Fruit fly (Drosophila melanogaster) whole organism, embryonic: ENCODE measurements around the gene Tom40.

Experiments used
- Abd-B ChIP-seq: fragments of 200-800 bp; sonication (Bioruptor generic); optimal IDR thresholded peaks from 2 replicates; lab custom pipeline; 2018; ENCODE audit warnings: missing biosample characterization, mild to moderate bottlenecking, missing genetic modification characterization, moderate library complexity
- Asciz ChIP-seq: fragments of 200-800 bp; sonication (Bioruptor generic); optimal IDR thresholded peaks from 2 replicates; lab custom pipeline; 2017; ENCODE audit warnings: missing biosample characterization, mild to moderate bottlenecking, missing genetic modification characterization, missing genetic modification reagents
- BEAF-32 ChIP-seq: fragments of 200-800 bp; sonication (Bioruptor generic); optimal IDR thresholded peaks from 3 replicates; lab custom pipeline; 2017; ENCODE audit warnings: missing biosample characterization, missing genetic modification characterization, mild to moderate bottlenecking, moderate library complexity, missing genetic modification reagents
- Bteb2 ChIP-seq: fragments of 200-800 bp; sonication (Bioruptor generic); optimal IDR thresholded peaks from 2 replicates; lab custom pipeline; 2016; ENCODE audit warnings: missing biosample characterization, missing genetic modification characterization
- CG1233 ChIP-seq: fragments of 200-800 bp; sonication (Bioruptor generic); optimal IDR thresholded peaks from 4 replicates; lab custom pipeline; 2018; ENCODE audit warnings: missing biosample characterization, mild to moderate bottlenecking, missing genetic modification characterization
- CG13424 ChIP-seq: fragments of 200-800 bp; sonication (Bioruptor generic); optimal IDR thresholded peaks from 2 replicates; lab custom pipeline; 2019; ENCODE audit warnings: missing biosample characterization, mild to moderate bottlenecking, missing genetic modification characterization, moderate library complexity
- CG15696 ChIP-seq: fragments of 200-800 bp; sonication (Bioruptor generic); optimal IDR thresholded peaks from 2 replicates; lab custom pipeline; 2019; ENCODE audit warnings: missing biosample characterization, mild to moderate bottlenecking, missing genetic modification characterization, moderate library complexity
- CG17912 ChIP-seq: fragments of 200-800 bp; sonication (Bioruptor generic); optimal IDR thresholded peaks from 2 replicates; lab custom pipeline; 2018; ENCODE audit warnings: missing biosample characterization, mild to moderate bottlenecking, missing genetic modification characterization
- CG18011 ChIP-seq: fragments of 200-800 bp; sonication (Bioruptor generic); optimal IDR thresholded peaks from 2 replicates; lab custom pipeline; 2017; ENCODE audit warnings: missing biosample characterization, missing genetic modification characterization, mild to moderate bottlenecking, moderate library complexity, missing genotype
- CG18476 ChIP-seq: fragments of 200-800 bp; sonication (Bioruptor generic); optimal IDR thresholded peaks from 2 replicates; lab custom pipeline; 2016; ENCODE audit warnings: missing biosample characterization, mild to moderate bottlenecking, missing genetic modification characterization
- CG18764 ChIP-seq: fragments of 200-800 bp; sonication (Bioruptor generic); optimal IDR thresholded peaks from 3 replicates; lab custom pipeline; 2016; ENCODE audit warnings: missing biosample characterization, missing genetic modification characterization
- CG2129 ChIP-seq: fragments of 200-800 bp; sonication (Bioruptor generic); IDR thresholded peaks from 2 replicates; pipeline ENCODE4 v1.3.6; 2022; ENCODE audit warnings: missing biosample characterization, missing genetic modification characterization; ENCODE audit not compliant: partially characterized antibody
- CG2678 ChIP-seq: fragments of 200-800 bp; sonication (Bioruptor generic); optimal IDR thresholded peaks from 3 replicates; lab custom pipeline; 2019; ENCODE audit warnings: missing biosample characterization, mild to moderate bottlenecking, missing genetic modification characterization, moderate library complexity
- CG30403 ChIP-seq: fragments of 200-800 bp; sonication (Bioruptor generic); optimal IDR thresholded peaks from 3 replicates; lab custom pipeline; 2016; ENCODE audit warnings: missing biosample characterization, missing genetic modification characterization
- CG3407 ChIP-seq: fragments of 200-800 bp; sonication (Bioruptor generic); optimal IDR thresholded peaks from 2 replicates; lab custom pipeline; 2018; ENCODE audit warnings: missing biosample characterization, mild to moderate bottlenecking, missing genetic modification characterization
- CG4360 ChIP-seq: fragments of 200-800 bp; sonication (Bioruptor generic); IDR thresholded peaks from 2 replicates; pipeline ENCODE4 v1.3.6; 2022; ENCODE audit warnings: missing biosample characterization, missing genetic modification characterization
- CG4424 ChIP-seq: fragments of 200-800 bp; sonication (Bioruptor generic); optimal IDR thresholded peaks from 3 replicates; lab custom pipeline; 2016; ENCODE audit warnings: missing biosample characterization, missing genetic modification characterization
- CG6272 ChIP-seq: fragments of 200-800 bp; sonication (Bioruptor generic); IDR thresholded peaks from 2 replicates; pipeline ENCODE4 v1.3.6; 2022; ENCODE audit warnings: missing biosample characterization, missing genetic modification characterization
- CG7963 ChIP-seq: fragments of 200-800 bp; sonication (Bioruptor generic); IDR thresholded peaks from 3 replicates; pipeline ENCODE4 v1.3.6; 2022; ENCODE audit warnings: missing biosample characterization, missing genetic modification characterization; ENCODE audit not compliant: partially characterized antibody
- CG8290 ChIP-seq, 3 experiments: fragments of 200-800 bp; sonication (Bioruptor generic); optimal IDR thresholded peaks; 2 replicates each; lab custom pipeline; 2016 to 2019; ENCODE audit warnings: missing biosample characterization in 3 of 3, missing genetic modification characterization in 3 of 3, mild to moderate bottlenecking in 2 of 3, moderate library complexity in 1 of 3
- CG9609 ChIP-seq: fragments of 200-800 bp; sonication (Bioruptor generic); optimal IDR thresholded peaks from 3 replicates; lab custom pipeline; 2016; ENCODE audit warnings: missing biosample characterization, missing genetic modification characterization
- CG9727 ChIP-seq: fragments of 200-800 bp; sonication (Bioruptor generic); optimal IDR thresholded peaks from 3 replicates; lab custom pipeline; 2017; ENCODE audit warnings: missing biosample characterization, mild to moderate bottlenecking, missing genetic modification characterization
- Camta ChIP-seq: fragments of 200-800 bp; sonication (Bioruptor generic); optimal IDR thresholded peaks from 2 replicates; lab custom pipeline; 2016; ENCODE audit warnings: missing biosample characterization, missing genetic modification characterization
- CoRest ChIP-seq: fragments of 200-800 bp; sonication (Bioruptor generic); optimal IDR thresholded peaks from 3 replicates; lab custom pipeline; 2018; ENCODE audit warnings: missing biosample characterization, mild to moderate bottlenecking, missing genetic modification characterization, moderate library complexity
- CrebB ChIP-seq: fragments of 200-800 bp; sonication (Bioruptor generic); optimal IDR thresholded peaks from 3 replicates; lab custom pipeline; 2018; ENCODE audit warnings: missing biosample characterization, mild to moderate bottlenecking, missing genetic modification characterization
- Dip2 ChIP-seq: fragments of 200-800 bp; sonication (Bioruptor generic); IDR thresholded peaks from 2 replicates; pipeline ENCODE4 v1.3.6; 2022; ENCODE audit warnings: missing biosample characterization, missing genetic modification characterization
- Gug ChIP-seq: fragments of 200-800 bp; sonication (Bioruptor generic); IDR thresholded peaks from 4 replicates; pipeline ENCODE4 v1.3.6; 2022; ENCODE audit warnings: missing biosample characterization, missing genetic modification characterization
- H15 ChIP-seq: fragments of 200-800 bp; sonication (Bioruptor generic); IDR thresholded peaks from 3 replicates; pipeline ENCODE4 v1.3.6; 2022; ENCODE audit warnings: missing biosample characterization, missing genetic modification characterization
- Hr39 ChIP-seq: fragments of >200 bp; optimal IDR thresholded peaks from 2 replicates; lab custom pipeline; 2017
- Oaz ChIP-seq: fragments of 200-800 bp; sonication (Bioruptor generic); IDR thresholded peaks from 2 replicates; pipeline ENCODE4 v1.3.6; 2022; ENCODE audit warnings: missing biosample characterization, missing genetic modification characterization
- Poxn ChIP-seq: fragments of 200-800 bp; sonication (Bioruptor generic); IDR thresholded peaks from 2 replicates; pipeline ENCODE4 v1.3.6; 2022; ENCODE audit warnings: missing biosample characterization, missing genetic modification characterization
- Spps ChIP-seq: fragments of 200-800 bp; sonication (Bioruptor generic); optimal IDR thresholded peaks from 2 replicates; lab custom pipeline; 2018; ENCODE audit warnings: missing biosample characterization, mild to moderate bottlenecking, missing genetic modification characterization
- Tbp ChIP-seq: fragments of >200 bp; optimal IDR thresholded peaks from 2 replicates; lab custom pipeline; 2018; ENCODE audit warnings: missing biosample characterization, missing genetic modification characterization
- bbx ChIP-seq: fragments of 200-800 bp; sonication (Bioruptor generic); IDR thresholded peaks from 2 replicates; pipeline ENCODE4 v1.3.6; 2022; ENCODE audit warnings: missing biosample characterization, missing genetic modification characterization; ENCODE audit not compliant: partially characterized antibody
- dimm ChIP-seq: fragments of 200-800 bp; sonication (Bioruptor generic); IDR thresholded peaks from 2 replicates; pipeline ENCODE4 v1.3.6; 2022; ENCODE audit warnings: missing biosample characterization, missing genetic modification characterization
- en ChIP-seq: fragments of 200-800 bp; sonication (Bioruptor generic); optimal IDR thresholded peaks from 2 replicates; lab custom pipeline; 2016; ENCODE audit warnings: missing biosample characterization, missing genetic modification characterization
- fd96Cb ChIP-seq: fragments of 200-800 bp; sonication (Bioruptor generic); optimal IDR thresholded peaks from 2 replicates; lab custom pipeline; 2018; ENCODE audit warnings: missing biosample characterization, mild to moderate bottlenecking, missing genetic modification characterization, moderate library complexity
- gcm2 ChIP-seq: fragments of 200-800 bp; sonication (Bioruptor generic); optimal IDR thresholded peaks from 2 replicates; lab custom pipeline; 2016; ENCODE audit warnings: missing biosample characterization, missing genetic modification characterization
- lbe ChIP-seq: fragments of 200-800 bp; sonication (Bioruptor generic); optimal IDR thresholded peaks from 2 replicates; lab custom pipeline; 2016; ENCODE audit warnings: missing biosample characterization, mild to moderate bottlenecking, missing genetic modification characterization
- pan ChIP-seq, 4 experiments: fragments of >200 bp in 3 of 4; fragments of 200-800 bp in 1 of 4; sonication (Bioruptor generic) in 1 of 4; optimal IDR thresholded peaks in 3 of 4; IDR thresholded peaks in 1 of 4; 2 replicates each; pipeline versions ENCODE4 v1.3.6 to Lab custom; 2017 to 2022; ENCODE audit warnings: missing biosample characterization in 2 of 4, missing genetic modification characterization in 2 of 4, mixed read lengths in 1 of 4
- pho ChIP-seq: fragments of 200-800 bp; sonication (Bioruptor generic); optimal IDR thresholded peaks from 2 replicates; lab custom pipeline; 2016; ENCODE audit warnings: missing biosample characterization, missing genetic modification characterization
- psq ChIP-seq: fragments of 200-800 bp; sonication (Bioruptor generic); optimal IDR thresholded peaks from 2 replicates; lab custom pipeline; 2017; ENCODE audit warnings: missing biosample characterization, missing genetic modification characterization
- row ChIP-seq: fragments of 200-800 bp; sonication (Bioruptor generic); IDR thresholded peaks from 3 replicates; pipeline ENCODE4 v1.3.6; 2022; ENCODE audit warnings: missing biosample characterization, missing genetic modification characterization
- shn ChIP-seq: fragments of 200-800 bp; sonication (Bioruptor generic); optimal IDR thresholded peaks from 3 replicates; lab custom pipeline; 2016; ENCODE audit warnings: missing biosample characterization, missing genetic modification characterization
- tap ChIP-seq: fragments of 200-800 bp; optimal IDR thresholded peaks from 3 replicates; lab custom pipeline; 2019; ENCODE audit warnings: missing biosample characterization, mild to moderate bottlenecking, missing genetic modification characterization, moderate library complexity
- trh ChIP-seq: fragments of 200-800 bp; sonication (Bioruptor generic); optimal IDR thresholded peaks from 2 replicates; lab custom pipeline; 2016; ENCODE audit warnings: missing biosample characterization, missing genetic modification characterization
- zf30C ChIP-seq: fragments of 200-800 bp; sonication (Bioruptor generic); optimal IDR thresholded peaks from 3 replicates; lab custom pipeline; 2018; ENCODE audit warnings: missing biosample characterization, mild to moderate bottlenecking, missing genetic modification characterization

Gene Tom40

dm6 chrX:7696711-7697654, 39.7 kb upstream of the Tom40 start (continued):
- peak; percentile 45 for TF ChIP-seq CG3407 (GFP tag; lab: Kevin White, UChicago)
- peak; percentile 95 for TF ChIP-seq lbe (GFP tag; lab: Kevin White, UChicago)
- peak; percentile 87 for TF ChIP-seq gcm2 (GFP tag; lab: Kevin White, UChicago)
- peak; percentile 69 for TF ChIP-seq Oaz (GFP tag; lab: Robert Waterston, UW)
- 0 out of 2 replicates have a peak, but pooled peaks have one; percentile 44 for TF ChIP-seq CG4360 (GFP tag; lab: Robert Waterston, UW)
- TF ChIP-seq zf30C (GFP tag; lab: Kevin White, UChicago): no peak
- peak; percentile 63; the same call in 2 of the 3 replicates for TF ChIP-seq H15 (GFP tag; lab: Robert Waterston, UW)
- TF ChIP-seq psq (GFP tag; lab: Kevin White, UChicago): peak; percentile 60
- TF ChIP-seq Poxn (GFP tag; lab: Robert Waterston, UW): peak; percentile 82
- TF ChIP-seq Dip2 (GFP tag; lab: Robert Waterston, UW): peak; percentile 23; the same call in 1 of the 2 replicates
- no peak for TF ChIP-seq CG7963 (GFP tag; lab: Robert Waterston, UW)
- TF ChIP-seq Abd-B (GFP tag; lab: Kevin White, UChicago): peak; percentile 86
- peak; percentile 56 for TF ChIP-seq CG18764
- peak; percentile 81 for TF ChIP-seq CG9609 (GFP tag; lab: Kevin White, UChicago)
- TF ChIP-seq CG2678: peak; percentile 96
- peak; percentile 85 for TF ChIP-seq tap
- no peak for TF ChIP-seq Hr39 (lab: Kevin White, UChicago)
- peak; percentile 92 for TF ChIP-seq CoRest (tag; lab: Kevin White, UChicago)
- TF ChIP-seq Bteb2 (GFP tag; lab: Kevin White, UChicago): peak; percentile 87
- TF ChIP-seq CG30403 (GFP tag; lab: Kevin White, UChicago): peak; percentile 93
- TF ChIP-seq shn (GFP tag; lab: Kevin White, UChicago): peak; percentile 78
- no peak for TF ChIP-seq CG8290 (GFP tag; optimal IDR thresholded peaks at IDR 0.05; lab: Kevin White, UChicago)
- peak in 1 of 2 experiments; percentile 91 for TF ChIP-seq CG8290 (tag; optimal IDR thresholded peaks at IDR 0.05; lab: Kevin White, UChicago)
- TF ChIP-seq Gug (GFP tag; lab: Robert Waterston, UW): peak; percentile 87
- TF ChIP-seq en (GFP tag; lab: Kevin White, UChicago): peak; percentile 62
- peak; percentile 60 for TF ChIP-seq CG17912 (GFP tag; lab: Kevin White, UChicago)
- TF ChIP-seq Asciz (GFP tag; lab: Kevin White, UChicago): peak; percentile 73
- no peak for TF ChIP-seq bbx
- TF ChIP-seq CG13424 (tag; lab: Kevin White, UChicago): peak; percentile 94
- peak; percentile 74 for TF ChIP-seq CG6272
- TF ChIP-seq Tbp: no peak
- TF ChIP-seq CG1233: peak; percentile 90
- TF ChIP-seq BEAF-32 (GFP tag; lab: Kevin White, UChicago): peak; percentile 4
- TF ChIP-seq CrebB (tag; lab: Kevin White, UChicago): peak; percentile 91
- peak; percentile 97 for TF ChIP-seq row (GFP tag; lab: Robert Waterston, UW)
- no peak for TF ChIP-seq trh (GFP tag; lab: Kevin White, UChicago)
- peak; percentile 55; the same call in 1 of the 2 replicates for TF ChIP-seq dimm (GFP tag; lab: Robert Waterston, UW)
- TF ChIP-seq pho (GFP tag; lab: Kevin White, UChicago): peak; percentile 93
- TF ChIP-seq Spps (tag; lab: Kevin White, UChicago): no peak
- peak; percentile 83 for TF ChIP-seq CG18476 (GFP tag; lab: Kevin White, UChicago)
- TF ChIP-seq CG2129 (GFP tag; lab: Robert Waterston, UW): no peak
- TF ChIP-seq CG15696: peak; percentile 64
- peak; percentile 75 for TF ChIP-seq fd96Cb
- peak; percentile 82 for TF ChIP-seq CG4424
- no peak for TF ChIP-seq pan (optimal IDR thresholded peaks at IDR 0.05; lab: Kevin White, UChicago)
- TF ChIP-seq pan (GFP tag; optimal IDR thresholded peaks at IDR 0.05 in 1 of 2, IDR thresholded peaks at IDR 0.05 in 1 of 2): peak in 1 of 2 experiments; percentile 92
- peak; percentile 90 for TF ChIP-seq CG9727 (GFP tag; lab: Kevin White, UChicago)
- TF ChIP-seq Camta (GFP tag; lab: Kevin White, UChicago): peak; percentile 57
- peak; percentile 72 for TF ChIP-seq CG18011 (GFP tag; lab: Kevin White, UChicago)
